Worm (Caenorhabditis elegans): Measurements from ENCODE around the gene hsp-90.

hsp-90 gene

DNA sequence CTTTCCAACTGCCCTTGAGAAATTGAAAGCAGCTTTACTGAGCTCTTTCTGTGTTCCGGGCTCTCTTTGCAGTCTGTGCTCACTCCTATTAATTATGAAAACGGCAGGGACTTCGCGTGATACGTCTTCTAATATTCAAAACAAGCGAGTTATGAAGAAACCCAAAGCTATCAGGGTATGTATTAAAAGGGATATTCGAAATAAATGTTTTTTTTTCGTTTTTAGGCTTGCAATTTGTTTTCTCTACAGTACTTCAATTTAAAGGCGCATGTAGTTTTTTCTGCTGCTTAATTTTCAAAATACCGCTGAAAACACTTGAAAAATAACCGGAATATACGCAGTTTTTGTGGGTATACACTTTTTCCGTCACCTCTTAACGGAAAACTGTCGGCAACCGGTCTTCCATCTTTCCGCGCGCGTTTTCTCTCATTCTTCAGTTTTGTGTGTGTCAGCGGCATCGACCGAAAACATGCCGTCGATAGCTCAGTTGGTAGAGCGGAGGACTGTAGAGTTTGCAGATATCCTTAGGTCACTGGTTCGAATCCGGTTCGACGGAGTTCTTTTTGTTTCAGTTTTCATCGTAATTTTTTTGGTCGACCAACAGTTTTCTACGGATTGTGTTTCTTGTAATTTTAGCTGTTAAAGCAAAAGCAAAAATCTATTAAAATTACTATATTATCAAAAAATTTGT, 4.5 kb downstream of the hsp-90 start, which contains the start of gene gasr-8 (continued):
- no peak for TF ChIP-seq jun-1 (tag; optimal IDR thresholded peaks at IDR 0.05)
- no peak for TF ChIP-seq zip-2 (tag; optimal IDR thresholded peaks at IDR 0.05)
- peak; percentile 20 for TF ChIP-seq unc-130 (GFP tag; optimal IDR thresholded peaks at IDR 0.05)
- TF ChIP-seq R02D3.7 (tag; optimal IDR thresholded peaks at IDR 0.05) = no peak
- TF ChIP-seq skn-1 (tag; optimal IDR thresholded peaks at IDR 0.05) = no peak
- peak; percentile 39 for TF ChIP-seq dmd-6 (GFP tag; IDR thresholded peaks at IDR 0.05)
- TF ChIP-seq ZK546.5 (tag; optimal IDR thresholded peaks at IDR 0.05) = no peak
- TF ChIP-seq madf-5 (GFP tag; IDR thresholded peaks at IDR 0.05) = peak in 1 of 2 experiments; percentile 55; a peak in 1 of 4 replicates
- no peak for TF ChIP-seq sdz-12 (GFP tag; optimal IDR thresholded peaks at IDR 0.05)
- no peak for TF ChIP-seq ceh-62 (tag; optimal IDR thresholded peaks at IDR 0.05)
- TF ChIP-seq egl-43 (GFP tag; IDR thresholded peaks at IDR 0.05) = peak; percentile 71
- TF ChIP-seq lin-29 (GFP tag; IDR thresholded peaks at IDR 0.05) = 0 out of 2 replicates have a peak, but pooled peaks have one; percentile 10
- peak; percentile 35 for TF ChIP-seq aha-1 (tag)
- TF ChIP-seq nhr-237 (tag; optimal IDR thresholded peaks at IDR 0.05) = no peak
- no peak for TF ChIP-seq ZK337.2 (GFP tag; IDR thresholded peaks at IDR 0.05)
- TF ChIP-seq F44E2.7 (GFP tag; IDR thresholded peaks at IDR 0.05) = no peak
- TF ChIP-seq Y105C5A.15 (GFP tag; IDR thresholded peaks at IDR 0.05) = 0 out of 2 replicates have a peak, but pooled peaks have one; percentile 15
- no peak for TF ChIP-seq daf-12 (tag; optimal IDR thresholded peaks at IDR 0.05)
- peak; percentile 21 for TF ChIP-seq nhr-6 (tag; optimal IDR thresholded peaks at IDR 0.05)
- TF ChIP-seq F26F4.8 (GFP tag; conservative IDR thresholded peaks at IDR 0.05) = no peak
- no peak for TF ChIP-seq Y5F2A.4 (GFP tag; optimal IDR thresholded peaks at IDR 0.05)
- no peak for TF ChIP-seq daf-16 (GFP tag; optimal IDR thresholded peaks at IDR 0.05)
- peak; percentile 38 for TF ChIP-seq daf-16 (tag; optimal IDR thresholded peaks at IDR 0.05)
- TF ChIP-seq snpc-4 (tag; optimal IDR thresholded peaks at IDR 0.05) = no peak
- no peak for TF ChIP-seq D1046.2 (GFP tag; IDR thresholded peaks at IDR 0.05)
- no peak for TF ChIP-seq nhr-11 (tag; optimal IDR thresholded peaks at IDR 0.05)

DNA sequence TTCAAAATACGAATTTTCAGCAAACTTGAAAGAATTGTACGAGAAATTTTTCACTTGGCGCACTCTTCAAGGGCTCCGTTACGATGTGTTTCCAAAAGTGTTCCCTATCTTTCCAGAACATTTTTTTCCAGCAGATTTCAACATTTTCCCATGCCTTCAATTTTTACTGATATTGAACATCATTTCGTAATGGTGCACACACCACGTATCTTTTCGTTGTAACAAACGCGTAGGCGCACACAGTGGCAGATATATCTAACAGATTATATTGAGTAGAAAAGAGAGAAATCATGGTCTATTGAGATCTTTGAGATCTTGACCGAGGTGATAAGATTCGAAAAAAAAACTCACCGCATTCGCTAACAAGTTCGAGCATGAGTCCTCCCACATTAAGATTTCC, 11.0 kb downstream of the hsp-90 start:
- no peak for TF ChIP-seq spr-3 (GFP tag; optimal IDR thresholded peaks at IDR 0.05)
- TF ChIP-seq pqm-1 (tag; optimal IDR thresholded peaks at IDR 0.05) = no peak
- TF ChIP-seq unc-62 (GFP tag; optimal IDR thresholded peaks at IDR 0.05 in 1 of 2) = no peak
- no peak for TF ChIP-seq unc-62 (tag; optimal IDR thresholded peaks at IDR 0.05)
- TF ChIP-seq jun-1 (tag; optimal IDR thresholded peaks at IDR 0.05) = no peak
- no peak for TF ChIP-seq mdt-29 (GFP tag; IDR thresholded peaks at IDR 0.05)
- TF ChIP-seq gei-8 (GFP tag; optimal IDR thresholded peaks at IDR 0.05) = no peak
- TF ChIP-seq zip-2 (tag; optimal IDR thresholded peaks at IDR 0.05) = no peak
- TF ChIP-seq dmd-9 (GFP tag; IDR thresholded peaks at IDR 0.05) = no peak
- TF ChIP-seq zfp-2 (tag; optimal IDR thresholded peaks at IDR 0.05) = no peak
- no peak for TF ChIP-seq unc-130 (GFP tag; optimal IDR thresholded peaks at IDR 0.05)
- TF ChIP-seq zfp-3 (GFP tag; conservative IDR thresholded peaks at IDR 0.05) = no peak
- TF ChIP-seq aha-1 (tag) = no peak
- no peak for TF ChIP-seq fkh-10 (GFP tag; optimal IDR thresholded peaks at IDR 0.05)
- TF ChIP-seq Y75B8A.6 (GFP tag; IDR thresholded peaks at IDR 0.05) = no peak
- TF ChIP-seq Y105C5A.15 (GFP tag; IDR thresholded peaks at IDR 0.05) = no peak
- no peak for TF ChIP-seq lin-39 (tag; optimal IDR thresholded peaks at IDR 0.05)
- TF ChIP-seq ceh-62 (tag; optimal IDR thresholded peaks at IDR 0.05) = no peak
- no peak for TF ChIP-seq dpl-1 (GFP tag; optimal IDR thresholded peaks at IDR 0.05)
- no peak for TF ChIP-seq daf-16 (GFP tag; optimal IDR thresholded peaks at IDR 0.05)
- no peak for TF ChIP-seq daf-16 (tag; optimal IDR thresholded peaks at IDR 0.05)

Measured in whole organism, L4 larva.